Worm (Caenorhabditis elegans): ENCODE data around the gene srd-45.

The srd-45 gene

DNA sequence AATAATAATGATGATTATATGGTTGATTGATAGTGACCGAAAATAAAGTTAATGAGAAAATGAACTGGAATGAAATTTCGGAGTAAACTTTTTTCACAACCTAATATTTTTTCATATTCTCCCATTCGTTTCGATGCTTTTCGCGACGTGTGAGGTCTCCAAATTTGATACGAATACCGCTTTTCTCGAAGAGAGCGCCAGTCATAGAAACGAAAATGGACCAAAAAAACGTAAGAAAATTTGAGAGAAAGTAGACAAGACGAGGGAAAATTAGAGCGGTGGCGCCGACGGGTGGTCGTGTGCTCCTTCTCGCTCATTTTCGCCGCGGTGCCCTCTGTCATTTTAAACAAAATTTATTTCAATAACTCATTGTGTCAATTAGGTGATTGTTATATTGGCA, 14.4 kb upstream of the srd-45 start:
- no peak for TF ChIP-seq B0310.2 (tag; optimal IDR thresholded peaks at IDR 0.05)
- no peak for TF ChIP-seq ceh-36 (tag; optimal IDR thresholded peaks at IDR 0.05)
- TF ChIP-seq flt-1 (GFP tag; IDR thresholded peaks at IDR 0.05) = no peak
- no peak for TF ChIP-seq F13C5.2 (tag; optimal IDR thresholded peaks at IDR 0.05)
- TF ChIP-seq ceh-13 (GFP tag; optimal IDR thresholded peaks at IDR 0.05) = no peak
- TF ChIP-seq tbx-11 (GFP tag; IDR thresholded peaks at IDR 0.05) = no peak
- no peak for TF ChIP-seq ama-1 (optimal IDR thresholded peaks at IDR 0.05)
- no peak for TF ChIP-seq tra-4 (tag; optimal IDR thresholded peaks at IDR 0.05)
- TF ChIP-seq tbx-37 (GFP tag; conservative IDR thresholded peaks at IDR 0.05) = no peak

DNA sequence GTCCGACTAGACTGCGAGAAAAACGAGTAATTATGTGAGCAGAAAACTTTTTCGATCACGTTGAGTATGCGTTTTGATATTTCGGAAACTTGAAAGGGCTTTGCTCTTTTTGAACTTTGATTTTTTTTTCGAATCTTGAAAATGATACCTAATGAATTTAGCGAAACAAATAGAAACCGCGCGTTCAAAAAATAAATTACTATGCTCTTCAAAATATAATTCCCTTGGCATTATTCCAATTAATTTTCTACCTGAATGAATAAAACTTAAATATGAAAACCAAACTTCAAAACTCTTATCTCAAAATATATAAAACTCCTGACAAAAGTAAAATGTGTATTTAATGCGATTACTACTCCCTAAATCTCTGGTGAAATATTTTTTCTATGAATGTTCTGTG, 13.5 kb upstream of the srd-45 start, which contains the start of gene xtr-2:
Gene xtr-2 (plus strand): TSS at position 301 of the 400 bp plus-strand sequence.
- TF ChIP-seq tbx-11 (GFP tag; IDR thresholded peaks at IDR 0.05) (no peak), hmbx-1 (tag; optimal IDR thresholded peaks at IDR 0.05) (no peak), F13C5.2 (tag; optimal IDR thresholded peaks at IDR 0.05) (no peak), hmg-4 (GFP tag; optimal IDR thresholded peaks at IDR 0.05) (no peak), pes-1 (GFP tag; IDR thresholded peaks at IDR 0.05) (no peak), ama-1 (optimal IDR thresholded peaks at IDR 0.05) (no peak)

DNA sequence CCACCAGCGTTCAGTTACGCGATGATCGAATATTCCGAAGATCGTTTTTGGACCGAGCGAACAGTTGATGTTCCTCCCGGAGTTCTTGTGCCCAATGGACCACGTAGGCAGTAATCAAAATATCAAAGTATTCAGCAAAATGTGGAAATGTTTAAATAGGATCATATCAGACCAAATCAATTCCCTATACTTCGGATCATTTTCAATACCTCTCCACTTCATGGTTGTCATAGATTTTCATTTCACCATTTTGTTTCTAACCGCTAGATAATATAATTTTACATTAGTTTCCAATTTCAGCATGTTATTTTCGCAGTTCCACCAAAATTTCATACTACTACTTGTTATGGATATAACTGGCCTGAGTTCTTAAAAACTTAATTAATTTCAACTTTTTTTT, 11.2 kb upstream of the srd-45 start:
- no peak for TF ChIP-seq scrt-1 (GFP tag; IDR thresholded peaks at IDR 0.05)
- no peak for TF ChIP-seq ceh-36 (tag; optimal IDR thresholded peaks at IDR 0.05)
- no peak for TF ChIP-seq ama-1 (optimal IDR thresholded peaks at IDR 0.05)
- no peak for TF ChIP-seq flt-1 (GFP tag; IDR thresholded peaks at IDR 0.05)
- TF ChIP-seq F13C5.2 (tag; optimal IDR thresholded peaks at IDR 0.05) = no peak

DNA sequence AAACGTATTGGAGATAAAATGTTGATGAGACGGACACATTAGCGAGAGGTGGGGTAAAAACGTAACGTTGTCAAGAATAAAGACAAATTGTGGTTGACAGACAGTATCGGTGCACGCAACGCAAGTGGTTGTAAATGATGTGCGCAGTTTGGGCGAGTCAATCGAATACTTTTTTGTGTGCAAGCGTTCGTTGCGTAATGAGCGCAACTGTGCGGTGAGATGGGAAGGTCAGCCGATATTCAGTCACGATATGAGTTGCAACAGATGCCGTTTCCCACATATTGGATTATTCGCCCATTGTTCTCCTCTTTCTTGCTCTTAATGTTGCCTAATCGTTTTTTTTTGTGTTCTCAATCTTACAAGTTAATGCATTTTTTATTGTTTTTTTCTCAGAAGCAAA, 8.0 kb upstream of the srd-45 start, which contains the start of gene ceh-40:
Gene ceh-40 (minus strand): TSS at position 41 of the 400 bp plus-strand sequence.
- TF ChIP-seq aly-1 (tag; optimal IDR thresholded peaks at IDR 0.05) = no peak
- no peak; the same call in 1 of the 2 replicates for TF ChIP-seq sea-1 (GFP tag; conservative IDR thresholded peaks at IDR 0.05)
- no peak for TF ChIP-seq hnd-1 (tag; optimal IDR thresholded peaks at IDR 0.05)

DNA sequence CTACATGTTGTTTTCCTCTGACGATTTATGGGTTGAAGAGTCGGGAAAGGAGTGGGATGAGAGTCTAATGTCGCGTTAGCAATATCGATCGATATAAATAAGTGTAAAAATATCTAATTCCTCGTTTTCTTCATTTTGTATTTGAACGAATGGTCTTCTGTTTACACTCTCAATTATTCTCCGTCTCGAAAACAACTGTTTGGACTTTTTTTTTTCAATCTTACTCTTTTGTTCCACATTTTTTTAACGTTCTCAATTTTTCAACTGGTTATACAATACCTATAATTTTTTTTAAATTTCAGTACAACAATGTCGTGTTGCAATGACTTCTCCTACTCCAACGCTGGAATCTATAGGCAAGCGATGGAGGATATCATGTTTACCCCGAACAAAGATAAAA, 7.4 kb upstream of the srd-45 start, which contains the start of gene F17A2.13:
Gene F17A2.13 (plus strand): TSS at position 301 of the 400 bp plus-strand sequence.
- TF ChIP-seq tbx-37 (GFP tag; conservative IDR thresholded peaks at IDR 0.05) (no peak), ceh-36 (tag; optimal IDR thresholded peaks at IDR 0.05) (no peak), B0310.2 (tag; optimal IDR thresholded peaks at IDR 0.05) (no peak)

DNA sequence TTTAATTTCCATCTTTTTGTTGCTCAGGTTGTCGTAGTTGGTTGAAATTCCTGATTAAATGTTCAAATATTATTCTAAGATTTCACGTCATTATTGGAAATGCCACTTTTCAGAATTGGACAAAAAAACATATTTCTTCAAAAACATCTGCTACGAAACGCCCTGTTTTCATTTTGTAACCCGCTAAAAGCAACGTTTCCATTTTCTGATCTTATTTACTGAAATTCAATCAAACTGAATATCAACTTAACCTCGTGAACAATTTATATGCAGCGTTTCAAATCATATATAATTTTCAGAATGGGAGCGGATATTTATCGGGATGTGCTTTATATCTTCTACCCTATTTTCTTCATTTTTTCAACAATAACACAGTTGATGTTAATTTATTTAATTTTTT, 5.3 kb upstream of the srd-45 start, which contains the start of gene srd-40:
Gene srd-40 (plus strand): TSS at position 301 of the 400 bp plus-strand sequence.
- TF ChIP-seq pes-1 (GFP tag; IDR thresholded peaks at IDR 0.05) (no peak), hmbx-1 (tag; optimal IDR thresholded peaks at IDR 0.05) (no peak), ceh-13 (GFP tag; optimal IDR thresholded peaks at IDR 0.05) (no peak), sea-1 (GFP tag; conservative IDR thresholded peaks at IDR 0.05) (no peak), hmg-4 (GFP tag; optimal IDR thresholded peaks at IDR 0.05) (no peak), ets-7 (tag; optimal IDR thresholded peaks at IDR 0.05) (no peak), tbx-37 (GFP tag; conservative IDR thresholded peaks at IDR 0.05) (no peak), scrt-1 (GFP tag; IDR thresholded peaks at IDR 0.05) (no peak), flt-1 (GFP tag; IDR thresholded peaks at IDR 0.05) (no peak), hnd-1 (tag; optimal IDR thresholded peaks at IDR 0.05) (no peak), ama-1 (optimal IDR thresholded peaks at IDR 0.05) (no peak), B0310.2 (tag; optimal IDR thresholded peaks at IDR 0.05) (no peak)

DNA sequence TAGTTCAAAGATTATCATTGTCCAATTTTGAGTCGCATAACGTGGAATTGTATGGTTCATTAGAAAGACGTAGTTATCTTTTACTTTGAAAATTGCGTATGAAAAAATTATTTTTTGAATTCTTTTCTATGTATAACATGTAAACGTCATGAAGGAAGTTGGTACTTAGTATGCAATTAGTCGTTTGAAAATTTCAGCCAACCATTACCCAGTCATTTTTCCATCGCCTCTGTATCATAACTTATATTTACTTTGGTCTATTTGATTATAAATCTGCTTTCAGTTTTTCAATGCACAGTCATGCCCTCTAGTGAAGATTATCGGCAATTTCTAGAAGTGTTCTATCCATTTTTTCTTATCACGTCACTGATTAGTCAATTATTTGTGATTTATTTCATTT, 2.4 kb upstream of the srd-45 start, which contains the start of gene srd-41:
Gene srd-41 (plus strand): TSS at position 301 of the 400 bp plus-strand sequence.
- TF ChIP-seq ets-7 (tag; optimal IDR thresholded peaks at IDR 0.05) = no peak
- no peak for TF ChIP-seq scrt-1 (GFP tag; IDR thresholded peaks at IDR 0.05)
- TF ChIP-seq hnd-1 (tag; optimal IDR thresholded peaks at IDR 0.05) = no peak
- TF ChIP-seq ceh-13 (GFP tag; optimal IDR thresholded peaks at IDR 0.05) = no peak
- no peak for TF ChIP-seq tra-4 (tag; optimal IDR thresholded peaks at IDR 0.05)
- no peak for TF ChIP-seq hmbx-1 (tag; optimal IDR thresholded peaks at IDR 0.05)
- TF ChIP-seq aly-1 (tag; optimal IDR thresholded peaks at IDR 0.05) = no peak
- TF ChIP-seq sea-1 (GFP tag; conservative IDR thresholded peaks at IDR 0.05) = no peak
- TF ChIP-seq F13C5.2 (tag; optimal IDR thresholded peaks at IDR 0.05) = no peak
- no peak for TF ChIP-seq pes-1 (GFP tag; IDR thresholded peaks at IDR 0.05)
- no peak for TF ChIP-seq tbx-37 (GFP tag; conservative IDR thresholded peaks at IDR 0.05)
- TF ChIP-seq ceh-36 (tag; optimal IDR thresholded peaks at IDR 0.05) = no peak
- no peak for TF ChIP-seq B0310.2 (tag; optimal IDR thresholded peaks at IDR 0.05)
- TF ChIP-seq hmg-4 (GFP tag; optimal IDR thresholded peaks at IDR 0.05) = no peak

DNA sequence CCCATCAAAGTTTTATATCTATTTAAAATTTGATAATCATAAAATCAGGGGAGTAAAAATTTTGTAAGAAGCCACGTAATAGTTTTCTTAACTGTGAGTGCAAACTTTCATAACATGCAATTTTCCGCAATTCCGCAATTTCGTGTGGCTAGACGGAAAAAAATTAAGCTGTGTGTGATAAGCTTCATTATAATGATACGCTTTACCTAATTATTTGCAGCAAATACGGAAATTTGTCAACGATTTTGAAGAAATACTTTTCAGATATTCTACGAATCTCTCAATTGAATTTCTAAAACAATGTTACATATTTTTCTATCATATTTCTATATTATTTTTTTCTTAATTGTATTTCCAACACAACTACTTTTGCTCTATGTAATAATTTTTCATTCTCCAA, 3.0 kb downstream of the srd-45 start, which contains the start of gene srd-46:
Gene srd-46 (plus strand): TSS at position 301 of the 400 bp plus-strand sequence.
- TF ChIP-seq B0310.2 (tag; optimal IDR thresholded peaks at IDR 0.05) (no peak), F13C5.2 (tag; optimal IDR thresholded peaks at IDR 0.05) (no peak), tbx-37 (GFP tag; conservative IDR thresholded peaks at IDR 0.05) (no peak), ceh-36 (tag; optimal IDR thresholded peaks at IDR 0.05) (no peak), scrt-1 (GFP tag; IDR thresholded peaks at IDR 0.05) (no peak), pes-1 (GFP tag; IDR thresholded peaks at IDR 0.05) (no peak), tra-4 (tag; optimal IDR thresholded peaks at IDR 0.05) (no peak), hmbx-1 (tag; optimal IDR thresholded peaks at IDR 0.05) (no peak), hmg-4 (GFP tag; optimal IDR thresholded peaks at IDR 0.05) (no peak), ceh-13 (GFP tag; optimal IDR thresholded peaks at IDR 0.05) (no peak)

DNA sequence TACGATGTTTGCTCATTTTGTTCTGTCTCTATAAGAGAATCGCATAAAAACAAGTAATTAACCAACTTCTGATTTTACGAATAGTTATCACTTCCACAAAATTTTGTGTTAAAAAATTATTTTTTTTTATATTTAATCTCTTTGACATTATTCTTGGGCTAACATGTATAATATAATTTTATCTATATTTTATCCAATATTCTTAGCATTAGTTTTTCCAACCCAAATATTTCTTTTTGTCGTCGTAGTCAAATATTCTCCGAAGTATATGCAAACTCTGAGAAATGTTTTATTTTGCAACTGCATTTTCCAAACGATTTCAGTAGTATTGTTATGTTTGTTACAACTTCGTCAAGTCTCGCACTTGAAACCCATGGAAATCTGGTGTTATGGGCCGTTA, 4.7 kb downstream of the srd-45 start, which contains the start of gene srd-47:
Gene srd-47 (plus strand): TSS at position 164 of the 400 bp plus-strand sequence.
- no peak for TF ChIP-seq ceh-13 (GFP tag; optimal IDR thresholded peaks at IDR 0.05)
- no peak for TF ChIP-seq F13C5.2 (tag; optimal IDR thresholded peaks at IDR 0.05)
- no peak for TF ChIP-seq tbx-37 (GFP tag; conservative IDR thresholded peaks at IDR 0.05)
- no peak for TF ChIP-seq flt-1 (GFP tag; IDR thresholded peaks at IDR 0.05)
- no peak for TF ChIP-seq B0310.2 (tag; optimal IDR thresholded peaks at IDR 0.05)
- TF ChIP-seq sea-1 (GFP tag; conservative IDR thresholded peaks at IDR 0.05) = no peak
- no peak for TF ChIP-seq tbx-11 (GFP tag; IDR thresholded peaks at IDR 0.05)
- no peak for TF ChIP-seq aly-1 (tag; optimal IDR thresholded peaks at IDR 0.05)
- no peak for TF ChIP-seq ets-7 (tag; optimal IDR thresholded peaks at IDR 0.05)
- no peak for TF ChIP-seq hmbx-1 (tag; optimal IDR thresholded peaks at IDR 0.05)

All from whole organism, early embryonic.